Fruit fly (Drosophila melanogaster) whole organism, embryonic: ENCODE results near the gene Baldspot.
A peak's percentile ranks its signal among the peaks of the same experiment; 100 is the strongest.

Experiments used
- CG10366 ChIP-seq: fragments of 200-800 bp; sonication (Bioruptor generic); IDR thresholded peaks from 2 replicates; pipeline ENCODE4 v1.3.6; 2022; ENCODE audit warnings: missing biosample characterization, missing genetic modification characterization
- CG11093 ChIP-seq: fragments of 200-800 bp; sonication (Bioruptor generic); IDR thresholded peaks from 3 replicates; pipeline ENCODE4 v1.3.6; 2022; ENCODE audit warnings: missing biosample characterization, missing genetic modification characterization
- CG11504 ChIP-seq: fragments of 200-800 bp; sonication (Bioruptor generic); optimal IDR thresholded peaks from 3 replicates; lab custom pipeline; 2019; ENCODE audit warnings: missing biosample characterization, mild to moderate bottlenecking, missing genetic modification characterization, moderate library complexity
- Dad ChIP-seq: fragments of 200-800 bp; sonication (Bioruptor generic); optimal IDR thresholded peaks from 3 replicates; lab custom pipeline; 2016; ENCODE audit warnings: missing biosample characterization, missing genetic modification characterization
- Fer3 ChIP-seq: fragments of 200-800 bp; sonication (Bioruptor generic); optimal IDR thresholded peaks from 2 replicates; lab custom pipeline; 2018; ENCODE audit warnings: missing biosample characterization, mild to moderate bottlenecking, missing genetic modification characterization, moderate library complexity
- Neu2 ChIP-seq: fragments of 200-800 bp; sonication (Bioruptor generic); optimal IDR thresholded peaks from 3 replicates; lab custom pipeline; 2016; ENCODE audit warnings: missing biosample characterization, missing genetic modification characterization, borderline replicate concordance
- mld ChIP-seq: fragments of 200-800 bp; sonication (Bioruptor generic); IDR thresholded peaks from 3 replicates; pipeline ENCODE4 v1.3.6; 2022; ENCODE audit warnings: missing biosample characterization, missing genetic modification characterization; ENCODE audit not compliant: partially characterized antibody
- slou ChIP-seq: fragments of 200-800 bp; sonication (Bioruptor generic); optimal IDR thresholded peaks from 3 replicates; lab custom pipeline; 2016; ENCODE audit warnings: missing biosample characterization, missing genetic modification characterization
- wor ChIP-seq: fragments of 200-800 bp; sonication (Bioruptor generic); IDR thresholded peaks from 2 replicates; pipeline ENCODE4 v1.3.6; 2022; ENCODE audit warnings: missing biosample characterization, missing genetic modification characterization

dm6 chr3L:16612152-16612551 is 49.3 kb downstream of the Baldspot start, which contains the start of gene CG4101:
- TF ChIP-seq CG10366: peak; percentile 80
- no peak for TF ChIP-seq mld (GFP tag; lab: Robert Waterston, UW)
- peak; percentile 68; the same call in 2 of the 3 replicates for TF ChIP-seq CG11093 (GFP tag; lab: Robert Waterston, UW)
- peak; percentile 57; the same call in 1 of the 2 replicates for TF ChIP-seq wor (GFP tag; lab: Robert Waterston, UW)
- peak; percentile 80 for TF ChIP-seq CG11504 (tag; lab: Kevin White, UChicago)
- no peak for TF ChIP-seq Neu2
- peak; percentile 81 for TF ChIP-seq Fer3 (tag; lab: Kevin White, UChicago)
- peak; percentile 77 for TF ChIP-seq slou (GFP tag; lab: Kevin White, UChicago)
- TF ChIP-seq Dad (GFP tag; lab: Kevin White, UChicago): peak; percentile 41
